Fruit fly (Drosophila melanogaster) S2 (cell line): Measurements from ENCODE around the gene CG31248.

ENCODE experiments used
- CG8478 ChIP-seq: fragments of >200 bp; optimal IDR thresholded peaks from 2 replicates; lab custom pipeline; 2018
- CTCF ChIP-seq, 2 experiments: fragments of >200 bp; optimal IDR thresholded peaks; 2 replicates each; lab custom pipeline; 2018

DNA sequence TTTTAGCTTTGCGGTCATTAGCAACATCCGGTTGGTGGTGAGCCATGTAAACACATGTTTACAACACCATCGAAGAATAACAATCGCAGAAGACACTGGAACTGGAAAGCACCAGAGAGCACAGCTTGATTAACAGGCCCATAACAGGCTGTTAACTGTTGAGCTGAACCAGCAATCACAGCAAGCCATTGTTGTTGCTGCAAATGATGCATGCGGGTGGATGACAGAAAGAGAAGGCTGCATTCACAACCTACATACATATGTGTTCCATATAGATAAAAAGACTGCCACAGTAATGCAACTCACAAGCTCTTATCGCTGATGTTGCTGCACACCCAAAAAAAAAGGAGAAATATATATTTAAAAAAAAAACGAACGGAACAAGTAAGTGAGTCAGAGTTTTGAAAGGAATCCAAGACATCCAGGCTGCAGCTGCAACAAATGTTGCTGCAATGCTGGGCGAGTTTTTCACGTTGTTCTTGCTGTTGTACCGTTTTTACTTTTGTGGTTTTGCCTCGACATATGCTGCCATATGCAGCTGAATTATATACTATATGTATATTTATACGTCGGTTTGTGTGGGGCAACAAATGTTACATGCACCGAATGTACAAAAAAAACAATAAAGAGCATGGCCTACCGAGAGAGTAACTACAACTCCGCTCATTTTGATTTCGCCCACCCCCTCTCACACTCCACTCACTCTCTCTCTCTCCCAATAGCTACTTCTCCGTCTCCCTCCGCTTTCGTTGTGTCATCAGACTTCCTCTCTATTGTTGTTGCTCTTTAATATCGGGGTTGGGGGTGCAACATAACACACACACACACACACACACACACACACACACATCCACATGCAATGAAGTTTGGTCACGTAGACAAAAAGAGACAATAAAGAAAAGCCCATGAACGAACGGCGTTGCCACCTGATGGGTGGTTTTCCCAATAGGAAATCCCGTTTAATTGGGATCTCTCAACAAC is 26.0 kb upstream of the CG31248 start:
- TF ChIP-seq CTCF (optimal IDR thresholded peaks at IDR 0.05; lab: Kevin White, UChicago) (no peak), CG8478 (lab: Kevin White, UChicago) (no peak)
